Fruit fly (Drosophila melanogaster) S2 (cell line): Measurements from ENCODE around the gene CG14356.
A peak's percentile ranks its signal among the peaks of the same experiment; 100 is the strongest.

Experiments
- CG8478 ChIP-seq: fragments of >200 bp; optimal IDR thresholded peaks from 2 replicates; lab custom pipeline; 2018
- CTCF ChIP-seq, 2 experiments: fragments of >200 bp; optimal IDR thresholded peaks; 2 replicates each; lab custom pipeline; 2018

Gene CG14356

DNA sequence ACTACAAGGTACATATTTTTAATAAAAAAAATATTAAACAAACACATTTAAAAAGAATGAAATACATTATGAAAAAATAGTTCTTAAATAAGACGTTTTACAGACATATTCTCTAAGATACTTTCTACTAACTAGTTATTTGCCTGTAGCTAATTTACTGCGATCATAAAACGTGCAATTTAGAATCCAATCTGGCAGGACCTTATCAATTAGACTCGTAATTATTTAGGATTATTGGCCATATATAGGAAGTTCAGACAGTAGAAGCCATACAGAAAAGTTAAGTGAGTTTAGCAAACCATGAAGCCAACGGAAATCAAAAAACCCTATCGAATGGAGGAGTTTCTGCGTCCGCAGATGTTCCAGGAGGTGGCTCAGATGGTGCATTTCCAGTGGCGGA lies 22.7 kb downstream of the CG14356 start, which contains the start of gene Or88a:
Gene Or88a, plus strand, starts transcription at position 301 of the 400 bp plus-strand sequence.
- TF ChIP-seq CTCF (optimal IDR thresholded peaks at IDR 0.05; lab: Kevin White, UChicago) (no peak), CG8478 (no peak)

DNA sequence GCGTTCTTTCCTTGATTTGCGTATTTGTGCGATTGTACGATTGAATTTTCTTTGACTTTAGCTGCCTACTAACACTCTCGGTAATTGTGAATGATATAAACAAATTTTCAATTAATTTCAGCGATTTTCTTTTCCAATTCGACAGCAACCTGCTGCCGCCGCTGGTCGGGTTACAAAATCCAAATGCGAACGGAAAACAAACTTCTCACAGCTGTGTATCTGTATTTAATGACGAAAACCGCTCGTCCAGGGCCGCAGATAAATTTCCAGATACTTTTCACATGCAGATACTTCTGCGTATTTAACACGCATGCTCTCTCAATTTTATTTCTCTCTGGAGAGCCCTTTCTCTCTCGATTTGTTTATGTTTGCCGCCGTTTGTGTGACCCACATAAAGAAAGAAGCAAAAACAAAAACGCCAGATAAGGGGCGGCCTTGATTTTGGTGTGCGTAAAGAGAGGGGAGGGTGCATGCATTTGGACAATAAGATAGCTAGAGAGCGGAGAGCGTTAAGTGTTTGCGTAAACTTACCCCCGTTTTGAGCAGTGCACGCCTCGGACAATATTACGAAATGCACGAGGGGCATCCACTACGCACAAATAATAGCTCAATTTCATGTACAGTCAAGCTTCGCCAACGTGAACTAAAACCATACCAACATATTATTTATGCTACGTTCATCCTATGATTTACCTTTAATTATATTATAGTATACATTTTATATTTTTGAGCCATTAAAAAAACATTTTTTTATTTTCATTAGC lies 23.5 kb downstream of the CG14356 start, which contains the start of gene CG12402:
Gene CG12402, minus strand, starts transcription at position 164 of the 764 bp plus-strand sequence.
- no peak for TF ChIP-seq CTCF (optimal IDR thresholded peaks at IDR 0.05; lab: Kevin White, UChicago)
- TF ChIP-seq CG8478: no peak

DNA sequence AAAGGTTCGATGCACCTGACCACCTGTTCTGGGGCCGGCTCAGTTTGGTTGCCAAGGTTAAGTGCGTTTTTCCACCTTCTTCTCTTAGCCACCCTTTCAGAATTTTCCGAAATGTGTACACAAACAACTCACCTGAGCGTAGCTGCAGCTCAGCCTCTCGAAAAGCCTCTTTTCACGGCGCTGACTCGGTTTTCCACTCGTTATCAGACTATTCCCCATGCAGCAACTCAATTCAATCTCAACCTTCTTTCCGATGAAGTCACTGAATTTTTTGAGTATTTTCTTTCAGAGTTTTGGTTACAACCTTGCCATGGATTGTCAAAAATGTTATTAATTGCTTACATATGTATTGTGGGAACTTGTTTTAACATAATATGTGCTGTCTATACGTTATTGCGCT lies 24.3 kb downstream of the CG14356 start:
- no peak for TF ChIP-seq CG8478
- TF ChIP-seq CTCF (optimal IDR thresholded peaks at IDR 0.05; lab: Kevin White, UChicago): no peak

DNA sequence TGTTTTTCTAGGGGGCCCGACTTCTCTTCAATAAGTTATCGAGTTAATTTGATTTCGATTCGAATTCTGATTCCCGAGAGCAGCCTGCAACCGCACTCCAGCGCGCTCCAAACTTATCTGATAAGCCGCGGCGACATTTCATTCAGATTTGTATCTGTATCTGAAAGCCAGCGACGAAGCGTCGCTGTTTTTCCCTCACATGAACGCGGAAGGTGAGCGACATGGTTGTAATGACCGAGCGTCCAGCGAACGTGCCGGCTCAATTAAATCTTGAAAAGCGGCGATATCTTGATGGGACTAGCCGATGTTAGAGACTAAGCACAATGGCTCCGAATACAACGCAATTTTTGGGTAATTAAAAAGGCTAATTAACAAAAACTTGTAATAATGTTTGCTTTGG lies 28.9 kb downstream of the CG14356 start, which contains the start of gene PK1-R:
Gene PK1-R, minus strand, starts transcription at position 101 of the 400 bp plus-strand sequence.
- TF ChIP-seq CG8478 (no peak), CTCF (optimal IDR thresholded peaks at IDR 0.05; lab: Kevin White, UChicago) (no peak)

DNA sequence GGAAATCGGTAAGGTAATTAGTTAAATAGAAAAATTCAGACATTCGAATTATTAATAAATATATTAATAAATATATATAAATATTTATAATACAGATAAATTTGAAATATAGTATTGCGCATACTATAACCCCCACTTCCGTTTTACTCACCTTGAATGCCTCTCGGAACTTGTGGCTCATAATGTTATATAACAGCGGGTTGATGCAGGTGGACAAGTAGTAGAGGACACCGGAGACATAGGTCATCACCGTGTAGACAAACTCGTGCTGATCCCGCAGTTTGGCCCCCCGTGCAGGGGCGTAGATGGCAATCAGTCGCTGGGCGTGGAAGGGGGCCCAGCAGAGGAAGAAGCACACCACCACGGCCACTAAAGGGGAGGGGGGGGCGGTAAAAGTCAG lies 30.9 kb downstream of the CG14356 start:
- TF ChIP-seq CG8478 (no peak), CTCF (optimal IDR thresholded peaks at IDR 0.05; lab: Kevin White, UChicago) (no peak)

DNA sequence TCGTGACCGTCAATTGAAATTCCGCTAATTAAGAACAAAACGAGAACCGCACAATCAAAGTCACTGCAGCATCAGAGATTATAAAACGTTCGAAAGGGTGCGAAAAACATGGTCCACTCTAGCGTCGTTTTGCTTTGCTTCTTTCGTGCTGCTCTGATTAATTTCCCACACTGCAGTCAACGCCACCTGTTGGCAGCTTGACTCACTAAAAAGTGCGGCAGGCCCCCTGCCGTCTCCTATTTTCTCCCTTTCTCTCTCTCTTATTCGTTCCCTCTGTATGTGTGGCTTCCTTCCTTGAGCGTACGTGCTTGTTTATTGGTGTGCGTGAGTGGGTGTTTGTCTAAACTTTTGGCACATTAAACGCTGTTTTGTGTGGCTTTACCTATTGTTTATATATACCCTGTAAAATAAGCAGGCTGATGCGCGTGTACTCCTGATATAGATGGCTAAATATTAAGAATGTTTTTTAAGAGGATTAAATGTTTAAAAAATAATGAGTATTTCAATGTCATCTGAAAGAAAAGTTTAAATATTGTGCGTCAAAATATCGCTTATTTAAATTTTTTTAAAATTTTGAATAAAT lies 33.3 kb downstream of the CG14356 start:
- TF ChIP-seq CTCF (optimal IDR thresholded peaks at IDR 0.05; lab: Kevin White, UChicago) (peak; percentile 74 to 79), CG8478 (no peak)

DNA sequence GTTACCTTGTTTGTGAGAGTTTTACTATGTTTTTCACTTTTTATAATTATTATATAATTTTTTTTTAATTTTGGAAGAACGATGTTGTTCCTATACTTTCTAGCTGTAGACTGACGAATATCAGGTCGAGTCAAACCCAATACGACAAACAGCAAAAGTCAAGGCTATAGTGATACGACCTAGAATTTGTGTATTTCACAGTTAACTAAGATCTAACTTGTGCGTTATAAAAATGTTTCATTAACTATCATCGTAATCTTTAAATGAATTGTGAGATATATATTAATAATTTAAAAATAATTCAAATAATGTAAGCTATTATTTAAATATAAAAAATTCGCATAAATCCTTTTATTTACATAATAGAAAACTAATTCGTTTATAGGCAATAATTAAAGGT lies 33.9 kb downstream of the CG14356 start, which contains the start of gene CG9920:
Gene CG9920, minus strand, starts transcription at position 101 of the 400 bp plus-strand sequence.
- TF ChIP-seq CG8478: no peak
- TF ChIP-seq CTCF (optimal IDR thresholded peaks at IDR 0.05; lab: Kevin White, UChicago): no peak

DNA sequence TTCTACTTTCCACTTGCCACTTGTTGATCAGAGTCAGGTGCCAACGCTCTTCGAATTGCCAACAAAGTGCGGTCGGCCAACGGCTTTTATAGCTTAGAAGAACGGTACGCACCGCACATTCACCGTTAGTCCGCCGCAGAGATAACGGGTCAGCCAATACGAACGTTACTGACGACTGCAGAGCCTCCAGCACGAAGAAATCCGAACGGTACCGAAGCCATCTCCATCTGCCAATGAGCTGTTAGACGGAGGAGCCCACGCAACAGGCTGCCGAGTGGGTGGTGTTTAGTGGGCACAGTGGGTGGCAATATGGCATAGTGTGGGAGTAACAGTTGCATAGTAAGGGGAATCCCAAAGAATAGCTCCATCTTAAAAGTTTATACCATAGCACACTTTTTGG lies 35.1 kb downstream of the CG14356 start, which contains the start of gene CCHa1:
Gene CCHa1, minus strand, starts transcription at position 44 of the 400 bp plus-strand sequence.
- TF ChIP-seq CTCF (optimal IDR thresholded peaks at IDR 0.05; lab: Kevin White, UChicago): no peak
- TF ChIP-seq CG8478: no peak

DNA sequence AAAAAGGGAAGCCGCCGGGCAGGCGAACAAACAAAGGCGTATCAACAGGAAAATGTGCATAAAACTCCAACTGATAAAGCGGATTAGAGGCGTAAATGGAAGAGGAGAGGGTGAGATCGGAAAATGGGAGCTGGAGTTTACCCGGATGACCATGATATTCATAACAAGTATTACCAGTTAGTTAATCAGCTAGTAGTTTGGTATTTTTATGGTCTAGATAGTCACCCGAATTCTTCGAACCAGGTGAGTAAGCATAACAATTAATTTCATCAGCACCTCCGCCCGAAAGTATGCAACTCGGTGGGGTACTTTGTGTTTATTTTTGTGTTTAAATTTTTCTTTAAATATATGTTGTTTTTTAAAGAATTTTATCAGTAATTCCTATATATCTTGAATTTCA lies 36.0 kb downstream of the CG14356 start:
- TF ChIP-seq CTCF (optimal IDR thresholded peaks at IDR 0.05; lab: Kevin White, UChicago) (no peak), CG8478 (no peak)

DNA sequence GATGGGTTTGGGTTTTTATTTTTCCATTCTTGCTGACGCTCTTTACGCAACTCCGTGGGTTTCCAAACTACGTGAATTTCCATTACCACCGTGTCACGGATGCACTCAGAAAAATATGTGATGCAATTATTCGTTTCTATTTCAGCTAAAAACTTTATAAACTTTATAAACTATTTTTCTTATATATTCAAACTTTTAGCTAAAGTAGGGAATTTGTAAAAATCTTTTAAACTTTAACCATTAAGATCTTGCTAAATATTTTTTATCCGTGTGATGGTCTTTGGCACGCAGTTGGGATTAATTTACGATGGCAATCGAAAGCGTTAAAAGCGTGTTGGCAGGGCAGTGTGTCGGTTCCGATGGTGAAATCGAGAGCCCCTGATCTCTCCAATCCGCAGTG lies 36.4 kb downstream of the CG14356 start:
- TF ChIP-seq CG8478 (no peak), CTCF (optimal IDR thresholded peaks at IDR 0.05; lab: Kevin White, UChicago) (no peak)

DNA sequence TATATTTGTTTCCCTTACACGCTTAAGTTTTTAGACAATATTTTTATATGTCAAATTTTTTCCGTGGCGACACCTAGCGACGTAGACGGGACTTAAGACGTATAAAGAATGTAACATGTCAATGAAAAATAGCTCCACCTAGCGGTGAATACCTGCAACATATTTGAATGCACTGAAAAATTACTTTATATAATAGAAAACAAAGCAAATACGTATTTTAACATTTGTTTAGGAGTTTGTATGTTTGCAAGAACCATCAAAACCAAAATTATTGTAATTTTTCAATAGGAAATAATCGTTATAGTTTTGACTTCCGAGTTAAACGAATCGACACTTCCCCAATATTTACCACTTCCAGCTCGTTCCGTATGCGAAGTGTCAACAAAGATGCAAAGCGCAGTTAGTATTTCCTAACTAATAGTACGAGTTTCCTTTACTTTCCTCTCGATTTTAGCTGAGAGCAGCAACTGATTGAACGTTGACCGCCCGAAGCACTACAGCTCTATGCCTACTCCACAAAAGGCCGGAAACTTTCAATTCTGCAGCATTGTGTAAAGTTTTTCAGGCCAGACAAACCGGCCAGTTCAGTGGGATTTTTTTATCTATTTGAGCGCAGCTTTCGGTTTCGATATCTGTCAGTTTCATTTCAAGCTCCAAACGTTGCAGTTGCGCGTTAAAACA lies 42.8 kb downstream of the CG14356 start, which contains the start of gene Npc2b:
Gene Npc2b, plus strand, starts transcription at position 631 of the 681 bp plus-strand sequence.
- TF ChIP-seq CTCF (optimal IDR thresholded peaks at IDR 0.05; lab: Kevin White, UChicago) (peak; percentile 72 to 94), CG8478 (no peak)

DNA sequence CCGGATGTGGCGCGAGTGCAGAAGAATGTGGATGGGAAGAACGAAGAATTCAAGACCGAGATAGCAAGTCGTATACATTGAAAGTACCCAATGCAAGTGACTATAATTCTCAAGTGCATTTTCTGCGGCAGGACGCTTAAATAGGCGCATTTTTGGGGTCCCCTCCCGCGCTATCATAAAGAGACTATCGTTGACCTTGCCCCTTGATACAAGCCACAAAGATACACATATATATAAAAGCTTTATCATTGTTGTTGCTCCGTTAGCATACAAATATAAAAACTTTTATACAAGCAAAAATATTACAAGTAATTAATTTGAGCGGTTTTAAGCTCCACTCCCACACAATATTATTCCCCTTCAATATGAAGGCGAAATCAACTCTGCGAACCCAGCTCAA lies 43.7 kb downstream of the CG14356 start:
- TF ChIP-seq CG8478: no peak
- TF ChIP-seq CTCF (optimal IDR thresholded peaks at IDR 0.05; lab: Kevin White, UChicago): no peak

DNA sequence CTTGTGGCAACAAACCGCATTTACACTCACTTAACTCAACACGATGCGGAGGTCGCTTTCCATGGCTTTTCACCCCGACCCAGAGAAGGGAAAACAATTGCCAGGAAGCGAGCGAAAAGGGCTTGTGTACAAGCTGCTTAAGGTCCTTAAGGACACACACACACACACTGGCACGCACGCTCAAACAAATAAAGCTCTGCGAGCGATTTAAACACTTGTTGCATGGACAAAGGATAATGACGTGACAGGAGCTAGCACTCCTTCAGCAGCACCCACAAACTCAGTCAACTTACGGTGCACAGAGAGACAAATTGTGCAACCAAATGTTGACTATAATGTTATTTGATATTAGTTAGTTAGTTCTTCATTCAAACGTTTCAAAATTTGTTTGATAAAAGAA lies 46.3 kb downstream of the CG14356 start:
- no peak for TF ChIP-seq CTCF (optimal IDR thresholded peaks at IDR 0.05; lab: Kevin White, UChicago)
- TF ChIP-seq CG8478: no peak

DNA sequence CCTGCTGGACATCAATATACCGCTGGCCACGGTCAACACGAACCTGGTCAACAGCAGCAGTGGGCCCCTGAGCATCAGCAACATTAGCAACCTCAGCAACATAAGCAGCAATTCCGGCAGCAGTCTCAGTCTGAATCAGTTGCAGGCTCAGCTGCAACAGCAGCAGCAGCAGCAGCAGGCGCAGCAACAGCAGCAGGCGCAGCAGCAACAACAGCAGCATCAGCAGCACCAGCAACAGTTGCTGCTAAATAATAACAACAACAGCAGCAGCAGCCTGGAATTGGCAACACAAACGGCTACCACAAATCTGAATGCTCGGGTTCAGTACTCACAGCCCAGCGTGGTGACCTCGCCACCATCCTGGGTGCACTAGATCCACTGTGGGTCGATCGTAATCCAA lies 50.3 kb downstream of the CG14356 start:
- TF ChIP-seq CG8478 (no peak), CTCF (optimal IDR thresholded peaks at IDR 0.05; lab: Kevin White, UChicago) (no peak)
